Fruit fly (Drosophila melanogaster) Kc167 (cell line): ENCODE results near the gene Lk.

Source experiments
- Myc ChIP-seq: fragments of >200 bp; optimal IDR thresholded peaks from 2 replicates; lab custom pipeline; 2017; ENCODE audit warnings: missing external identifiers
- Sin3A ChIP-seq: fragments of >200 bp; optimal IDR thresholded peaks from 2 replicates; lab custom pipeline; 2018; ENCODE audit warnings: missing external identifiers
- h ChIP-seq: fragments of >200 bp; optimal IDR thresholded peaks from 3 replicates; lab custom pipeline; 2018; ENCODE audit warnings: missing external identifiers
- insv ChIP-seq: fragments of >200 bp; optimal IDR thresholded peaks from 3 replicates; lab custom pipeline; 2018; ENCODE audit warnings: missing external identifiers
- psq ChIP-seq: fragments of >200 bp; optimal IDR thresholded peaks from 2 replicates; lab custom pipeline; 2017; ENCODE audit warnings: missing external identifiers
- ttk ChIP-seq: sonication (Bioruptor generic); optimal IDR thresholded peaks from 2 replicates; lab custom pipeline; 2017; ENCODE audit warnings: missing external identifiers

Gene Lk

dm6 chr3L:14556774-14557741 is 3.5 kb downstream of the Lk start:
- TF ChIP-seq Myc (lab: Kevin White, UChicago) = no peak
- no peak for TF ChIP-seq psq (lab: Kevin White, UChicago)
- TF ChIP-seq Sin3A (lab: Kevin White, UChicago) = no peak
- TF ChIP-seq ttk (lab: Kevin White, UChicago) = no peak
- TF ChIP-seq insv (lab: Kevin White, UChicago) = no peak
- no peak for TF ChIP-seq h (lab: Kevin White, UChicago)

dm6 chr3L:14556177-14556576 is 4.4 kb downstream of the Lk start:
- TF ChIP-seq Sin3A (lab: Kevin White, UChicago) (no peak), h (lab: Kevin White, UChicago) (no peak), psq (lab: Kevin White, UChicago) (no peak), Myc (lab: Kevin White, UChicago) (no peak), insv (lab: Kevin White, UChicago) (no peak), ttk (lab: Kevin White, UChicago) (no peak)

DNA sequence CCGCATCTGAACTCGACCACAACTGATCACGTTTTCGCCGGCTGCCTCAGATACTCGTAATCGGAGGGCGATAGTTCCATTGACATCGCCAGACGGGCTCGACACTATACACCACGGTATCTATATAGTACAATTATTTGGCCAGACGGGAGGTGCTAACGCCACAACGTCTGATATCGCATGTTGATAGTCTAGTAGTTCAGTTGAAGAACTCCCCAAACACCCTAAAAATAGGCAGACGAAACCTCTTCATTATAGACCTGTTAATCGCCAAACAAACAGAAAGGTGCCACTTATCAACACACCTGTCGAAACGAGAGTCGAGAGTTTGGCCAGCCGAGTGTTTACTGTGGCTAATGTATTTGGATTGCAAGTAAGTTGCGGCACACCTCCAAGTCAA is 5.5 kb downstream of the Lk start:
- TF ChIP-seq Sin3A (lab: Kevin White, UChicago) (no peak), ttk (lab: Kevin White, UChicago) (no peak), psq (lab: Kevin White, UChicago) (no peak), Myc (lab: Kevin White, UChicago) (no peak)

DNA sequence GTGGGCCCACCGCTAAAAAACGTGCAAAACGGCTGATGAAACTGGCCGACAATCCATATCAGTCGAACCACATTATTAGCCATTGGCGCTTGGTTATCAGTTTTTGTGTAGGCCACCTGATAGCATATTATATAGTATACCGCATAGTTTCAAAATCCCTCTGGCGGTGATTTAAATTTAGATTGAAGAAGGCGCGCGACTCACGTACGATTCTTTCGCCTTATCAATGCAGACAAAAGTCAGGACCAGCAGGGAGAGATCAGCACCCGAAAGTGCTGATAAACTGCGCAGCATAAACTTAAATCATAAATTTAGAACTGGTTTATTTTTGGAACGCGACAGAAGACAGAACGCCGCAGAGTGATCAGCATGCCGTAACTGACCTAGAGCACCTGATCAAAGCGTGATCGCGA is 6.7 kb downstream of the Lk start:
- TF ChIP-seq h (lab: Kevin White, UChicago) = no peak
- TF ChIP-seq insv (lab: Kevin White, UChicago) = no peak
- no peak for TF ChIP-seq ttk (lab: Kevin White, UChicago)
- no peak for TF ChIP-seq Sin3A (lab: Kevin White, UChicago)
- no peak for TF ChIP-seq psq (lab: Kevin White, UChicago)
- TF ChIP-seq Myc (lab: Kevin White, UChicago) = no peak

DNA sequence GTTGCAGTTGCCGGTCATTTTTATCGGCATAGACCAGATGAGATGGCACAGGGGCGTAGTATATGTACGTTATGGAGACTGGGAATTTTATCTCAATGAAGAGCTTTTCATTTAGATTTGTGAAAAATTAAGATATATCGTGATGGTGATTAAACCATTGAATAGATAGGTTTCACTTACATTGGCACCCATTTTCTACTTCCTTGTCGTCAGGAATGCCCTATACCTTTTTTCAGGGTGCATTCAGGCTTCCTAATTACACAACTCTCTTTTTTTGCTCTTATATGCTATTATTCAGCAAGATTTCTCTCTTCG is 7.7 kb downstream of the Lk start:
- no peak for TF ChIP-seq insv (lab: Kevin White, UChicago)
- TF ChIP-seq Myc (lab: Kevin White, UChicago) = no peak
- no peak for TF ChIP-seq psq (lab: Kevin White, UChicago)
- TF ChIP-seq Sin3A (lab: Kevin White, UChicago) = no peak
- no peak for TF ChIP-seq ttk (lab: Kevin White, UChicago)
- no peak for TF ChIP-seq h (lab: Kevin White, UChicago)

dm6 chr3L:14552041-14552924 is 8.3 kb downstream of the Lk start:
- TF ChIP-seq psq (lab: Kevin White, UChicago) (no peak), Sin3A (lab: Kevin White, UChicago) (no peak), h (lab: Kevin White, UChicago) (no peak)

dm6 chr3L:14551621-14552020 is 8.9 kb downstream of the Lk start:
- TF ChIP-seq Sin3A (lab: Kevin White, UChicago) (no peak), Myc (lab: Kevin White, UChicago) (no peak), insv (lab: Kevin White, UChicago) (no peak), psq (lab: Kevin White, UChicago) (no peak), h (lab: Kevin White, UChicago) (no peak), ttk (lab: Kevin White, UChicago) (no peak)

DNA sequence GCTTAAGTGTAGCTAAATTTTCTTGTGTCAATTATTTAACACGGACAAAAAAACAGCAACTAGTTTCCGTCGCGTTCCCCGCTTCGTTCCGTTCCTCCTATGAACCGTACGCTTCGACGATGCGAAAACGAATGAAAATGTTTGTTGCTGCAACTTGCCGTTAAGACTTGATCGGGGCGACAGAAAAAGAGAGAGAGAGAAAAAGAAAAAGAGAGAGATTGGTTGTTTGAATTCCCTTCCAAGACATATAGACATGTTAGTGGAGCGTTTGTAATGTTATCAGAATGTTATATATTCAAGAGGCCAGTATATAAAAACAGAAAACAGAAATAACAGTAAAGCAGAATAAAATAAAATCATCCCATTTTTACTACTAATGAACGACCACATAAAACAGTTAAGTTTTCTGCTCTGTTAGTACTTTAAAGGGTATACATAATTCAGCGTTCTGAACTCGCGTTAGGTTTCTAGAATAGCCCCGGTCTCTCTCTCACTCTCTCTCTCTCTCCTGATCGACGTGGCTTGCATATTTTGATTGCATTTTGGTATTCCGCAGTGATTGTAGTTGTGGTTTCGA is 9.6 kb downstream of the Lk start, which contains the start of gene Gbs-70E:
TSS of gene Gbs-70E (minus strand) at position 137 of the 577 bp plus-strand sequence.
- TF ChIP-seq h (lab: Kevin White, UChicago) (no peak), ttk (lab: Kevin White, UChicago) (no peak), Sin3A (lab: Kevin White, UChicago) (no peak), Myc (lab: Kevin White, UChicago) (no peak), psq (lab: Kevin White, UChicago) (no peak), insv (lab: Kevin White, UChicago) (no peak)

dm6 chr3L:14549958-14550357 is 10.6 kb downstream of the Lk start:
- no peak for TF ChIP-seq Myc (lab: Kevin White, UChicago)
- no peak for TF ChIP-seq ttk (lab: Kevin White, UChicago)
- no peak for TF ChIP-seq h (lab: Kevin White, UChicago)
- no peak for TF ChIP-seq insv (lab: Kevin White, UChicago)
- no peak for TF ChIP-seq Sin3A (lab: Kevin White, UChicago)
- no peak for TF ChIP-seq psq (lab: Kevin White, UChicago)

dm6 chr3L:14549215-14549614 is 11.3 kb downstream of the Lk start:
- TF ChIP-seq insv (lab: Kevin White, UChicago) = no peak
- TF ChIP-seq ttk (lab: Kevin White, UChicago) = no peak
- TF ChIP-seq Sin3A (lab: Kevin White, UChicago) = no peak
- TF ChIP-seq psq (lab: Kevin White, UChicago) = no peak
- TF ChIP-seq Myc (lab: Kevin White, UChicago) = no peak
- TF ChIP-seq h (lab: Kevin White, UChicago) = no peak
